Fruit fly (Drosophila melanogaster) whole organism, embryonic: ENCODE results near the gene Sgt1.
A peak's percentile ranks its signal among the peaks of the same experiment; 100 is the strongest.

Experiments
- Adf1 ChIP-seq: fragments of 200-800 bp; sonication (Bioruptor generic); IDR thresholded peaks from 2 replicates; pipeline ENCODE4 v1.3.6; 2022; ENCODE audit warnings: missing biosample characterization, missing genetic modification characterization
- Atf-2 ChIP-seq: fragments of 200-800 bp; sonication (Bioruptor generic); optimal IDR thresholded peaks from 2 replicates; lab custom pipeline; 2016; ENCODE audit warnings: missing biosample characterization, missing genetic modification characterization
- C15 ChIP-seq: fragments of 200-800 bp; sonication (Bioruptor generic); IDR thresholded peaks from 3 replicates; pipeline ENCODE4 v1.3.6; 2022; ENCODE audit warnings: missing biosample characterization, missing genetic modification characterization
- CG1024 ChIP-seq: fragments of 200-800 bp; sonication (Bioruptor generic); IDR thresholded peaks from 2 replicates; pipeline ENCODE4 v1.3.6; 2022; ENCODE audit warnings: missing biosample characterization, missing genetic modification characterization
- CG10321 ChIP-seq: fragments of 200-800 bp; sonication (Bioruptor generic); IDR thresholded peaks from 2 replicates; pipeline ENCODE4 v1.3.6; 2022; ENCODE audit warnings: missing biosample characterization, missing genetic modification characterization
- CG12942 ChIP-seq: fragments of 200-800 bp; sonication (Bioruptor generic); optimal IDR thresholded peaks from 3 replicates; lab custom pipeline; 2016; ENCODE audit warnings: missing biosample characterization, missing genetic modification characterization
- CG13775 ChIP-seq: fragments of 200-800 bp; sonication (Bioruptor generic); optimal IDR thresholded peaks from 3 replicates; lab custom pipeline; 2017; ENCODE audit warnings: missing biosample characterization, mild to moderate bottlenecking, missing genetic modification characterization
- CG1647 ChIP-seq: fragments of 200-800 bp; sonication (Bioruptor generic); optimal IDR thresholded peaks from 3 replicates; lab custom pipeline; 2016; ENCODE audit warnings: missing biosample characterization, missing genetic modification characterization
- CG17359 ChIP-seq: fragments of 200-800 bp; sonication (Bioruptor generic); optimal IDR thresholded peaks from 3 replicates; lab custom pipeline; 2018; ENCODE audit warnings: missing biosample characterization, mild to moderate bottlenecking, missing genetic modification characterization, moderate library complexity
- CG18011 ChIP-seq: fragments of 200-800 bp; sonication (Bioruptor generic); optimal IDR thresholded peaks from 2 replicates; lab custom pipeline; 2017; ENCODE audit warnings: missing biosample characterization, missing genetic modification characterization, mild to moderate bottlenecking, moderate library complexity, missing genotype
- CG2129 ChIP-seq: fragments of 200-800 bp; sonication (Bioruptor generic); IDR thresholded peaks from 2 replicates; pipeline ENCODE4 v1.3.6; 2022; ENCODE audit warnings: missing biosample characterization, missing genetic modification characterization; ENCODE audit not compliant: partially characterized antibody
- CG2202 ChIP-seq: fragments of 200-800 bp; sonication (Bioruptor generic); optimal IDR thresholded peaks from 2 replicates; lab custom pipeline; 2018; ENCODE audit warnings: missing biosample characterization, mild to moderate bottlenecking, missing genetic modification characterization
- CG3065 ChIP-seq: fragments of 200-800 bp; sonication (Bioruptor generic); optimal IDR thresholded peaks from 2 replicates; lab custom pipeline; 2016; ENCODE audit warnings: missing biosample characterization, missing genetic modification characterization
- CG31365 ChIP-seq: fragments of 200-800 bp; sonication (Bioruptor generic); optimal IDR thresholded peaks from 2 replicates; lab custom pipeline; 2018; ENCODE audit warnings: missing biosample characterization, mild to moderate bottlenecking, missing genetic modification characterization
- CG31388 ChIP-seq: fragments of 200-800 bp; sonication (Bioruptor generic); optimal IDR thresholded peaks from 2 replicates; lab custom pipeline; 2016; ENCODE audit warnings: missing biosample characterization, missing genetic modification characterization
- CG3281 ChIP-seq: fragments of 200-800 bp; sonication (Bioruptor generic); optimal IDR thresholded peaks from 3 replicates; lab custom pipeline; 2017; ENCODE audit warnings: missing biosample characterization, mild to moderate bottlenecking, missing genetic modification characterization
- CG3726 ChIP-seq: fragments of 200-800 bp; sonication (Bioruptor generic); IDR thresholded peaks from 3 replicates; pipeline ENCODE4, ENCODE4 v1.3.6; 2022; ENCODE audit warnings: missing biosample characterization, missing genetic modification characterization
- CG4282 ChIP-seq: fragments of 200-800 bp; sonication (Bioruptor generic); optimal IDR thresholded peaks from 2 replicates; lab custom pipeline; 2016; ENCODE audit warnings: missing biosample characterization, missing genetic modification characterization
- CG6683 ChIP-seq: fragments of 200-800 bp; sonication (Bioruptor generic); optimal IDR thresholded peaks from 2 replicates; lab custom pipeline; 2017; ENCODE audit warnings: missing biosample characterization, mild to moderate bottlenecking, missing genetic modification characterization, missing genetic modification reagents
- CG6765 ChIP-seq: fragments of 200-800 bp; sonication (Bioruptor generic); optimal IDR thresholded peaks from 3 replicates; lab custom pipeline; 2017; ENCODE audit warnings: missing biosample characterization, mild to moderate bottlenecking, missing genetic modification characterization
- CG7987 ChIP-seq: fragments of 200-800 bp; sonication (Bioruptor generic); optimal IDR thresholded peaks from 2 replicates; lab custom pipeline; 2018; ENCODE audit warnings: missing biosample characterization, mild to moderate bottlenecking, missing genetic modification characterization, moderate library complexity
- CG8281 ChIP-seq: fragments of 200-800 bp; sonication (Bioruptor generic); optimal IDR thresholded peaks from 2 replicates; lab custom pipeline; 2018; ENCODE audit warnings: missing biosample characterization, mild to moderate bottlenecking, missing genetic modification characterization, moderate library complexity
- Dek ChIP-seq: fragments of 200-800 bp; sonication (Bioruptor generic); optimal IDR thresholded peaks from 3 replicates; lab custom pipeline; 2019; ENCODE audit warnings: missing biosample characterization, mild to moderate bottlenecking, missing genetic modification characterization, moderate library complexity
- Dip3 ChIP-seq: fragments of 200-800 bp; sonication (Bioruptor generic); optimal IDR thresholded peaks from 3 replicates; lab custom pipeline; 2016; ENCODE audit warnings: missing biosample characterization, missing genetic modification characterization
- Dll ChIP-seq: fragments of 200-800 bp; sonication (Bioruptor generic); IDR thresholded peaks from 4 replicates; pipeline ENCODE4 v1.3.6; 2022; ENCODE audit warnings: missing biosample characterization, missing genetic modification characterization; ENCODE audit not compliant: partially characterized antibody
- E2f1 ChIP-seq: fragments of 200-800 bp; sonication (Bioruptor generic); IDR thresholded peaks from 2 replicates; pipeline ENCODE4 v1.3.6; 2022; ENCODE audit warnings: missing biosample characterization, missing genetic modification characterization
- Jarid2 ChIP-seq: fragments of 200-800 bp; sonication (Bioruptor generic); optimal IDR thresholded peaks from 3 replicates; lab custom pipeline; 2017; ENCODE audit warnings: mild to moderate bottlenecking, missing biosample characterization, missing genetic modification reagents, missing genetic modification characterization
- Kr ChIP-seq: fragments of 200-800 bp; sonication (Bioruptor generic); optimal IDR thresholded peaks from 2 replicates; lab custom pipeline; 2017; ENCODE audit warnings: missing biosample characterization, mild to moderate bottlenecking, missing genetic modification characterization
- Lim3 ChIP-seq: fragments of 200-800 bp; sonication (Bioruptor generic); IDR thresholded peaks from 2 replicates; pipeline ENCODE4 v1.3.6; 2022; ENCODE audit warnings: missing biosample characterization, missing genetic modification characterization
- MBD-R2 ChIP-seq: fragments of 200-800 bp; sonication (Bioruptor generic); IDR thresholded peaks from 2 replicates; pipeline ENCODE4 v1.3.6; 2022; ENCODE audit warnings: missing biosample characterization, missing genetic modification characterization
- NC2β ChIP-seq: fragments of 200-800 bp; sonication (Bioruptor generic); optimal IDR thresholded peaks from 2 replicates; lab custom pipeline; 2016; ENCODE audit warnings: missing biosample characterization, missing genetic modification characterization
- Oaz ChIP-seq: fragments of 200-800 bp; sonication (Bioruptor generic); IDR thresholded peaks from 2 replicates; pipeline ENCODE4 v1.3.6; 2022; ENCODE audit warnings: missing biosample characterization, missing genetic modification characterization
- Ptx1 ChIP-seq: fragments of 200-800 bp; sonication (Bioruptor generic); IDR thresholded peaks from 2 replicates; pipeline ENCODE4 v1.3.6; 2022; ENCODE audit warnings: missing biosample characterization, missing genetic modification characterization
- Scr ChIP-seq: fragments of 200-800 bp; sonication (Bioruptor generic); IDR thresholded peaks from 2 replicates; pipeline ENCODE4 v1.3.6; 2022; ENCODE audit warnings: missing biosample characterization, missing genetic modification characterization; ENCODE audit not compliant: partially characterized antibody
- Spps ChIP-seq: fragments of 200-800 bp; sonication (Bioruptor generic); optimal IDR thresholded peaks from 2 replicates; lab custom pipeline; 2018; ENCODE audit warnings: missing biosample characterization, mild to moderate bottlenecking, missing genetic modification characterization
- Xrp1 ChIP-seq: fragments of 200-800 bp; sonication (Bioruptor generic); IDR thresholded peaks from 2 replicates; pipeline ENCODE4 v1.3.6; 2022; ENCODE audit warnings: missing biosample characterization, missing genetic modification characterization
- cwo ChIP-seq: fragments of 200-800 bp; sonication (Bioruptor generic); optimal IDR thresholded peaks from 3 replicates; lab custom pipeline; 2017; ENCODE audit warnings: missing biosample characterization, missing genetic modification characterization, mild to moderate bottlenecking, moderate library complexity, missing genetic modification reagents
- dan ChIP-seq: fragments of 200-800 bp; sonication (Bioruptor generic); IDR thresholded peaks from 2 replicates; pipeline ENCODE4 v1.3.6; 2022; ENCODE audit warnings: missing biosample characterization, missing genetic modification characterization
- eyg ChIP-seq: fragments of 200-800 bp; sonication (Bioruptor generic); optimal IDR thresholded peaks from 3 replicates; lab custom pipeline; 2016; ENCODE audit warnings: missing biosample characterization, missing genetic modification characterization
- gfzf ChIP-seq: fragments of 200-800 bp; sonication (Bioruptor generic); optimal IDR thresholded peaks from 2 replicates; lab custom pipeline; 2016; ENCODE audit warnings: missing biosample characterization, mild to moderate bottlenecking, missing genetic modification characterization, moderate library complexity
- gsb ChIP-seq: fragments of 200-800 bp; sonication (Bioruptor generic); IDR thresholded peaks from 2 replicates; pipeline ENCODE4 v1.3.6; 2022; ENCODE audit warnings: missing biosample characterization, missing genetic modification characterization
- hb ChIP-seq: fragments of 200-800 bp; sonication (Bioruptor generic); IDR thresholded peaks from 3 replicates; pipeline ENCODE4 v1.3.6; 2022; ENCODE audit warnings: missing biosample characterization, missing genetic modification characterization; ENCODE audit not compliant: partially characterized antibody
- kni ChIP-seq: fragments of 200-800 bp; sonication (Bioruptor generic); optimal IDR thresholded peaks from 3 replicates; lab custom pipeline; 2017; ENCODE audit warnings: mild to moderate bottlenecking, missing biosample characterization, missing genetic modification reagents, missing genetic modification characterization
- nau ChIP-seq: fragments of 200-800 bp; sonication (Bioruptor generic); optimal IDR thresholded peaks from 3 replicates; lab custom pipeline; 2017; ENCODE audit warnings: missing biosample characterization, mild to moderate bottlenecking, missing genetic modification characterization, missing genetic modification reagents
- pb ChIP-seq: fragments of 200-800 bp; sonication (Bioruptor generic); optimal IDR thresholded peaks from 3 replicates; lab custom pipeline; 2016; ENCODE audit warnings: missing biosample characterization, missing genetic modification characterization
- pfk ChIP-seq: fragments of 200-800 bp; sonication (Bioruptor generic); optimal IDR thresholded peaks from 2 replicates; lab custom pipeline; 2018; ENCODE audit warnings: missing biosample characterization, mild to moderate bottlenecking, missing genetic modification characterization, moderate library complexity
- sens ChIP-seq: fragments of 200-800 bp; sonication (Bioruptor generic); peaks from one replicate; lab custom pipeline; 2016; ENCODE audit warnings: missing biosample characterization, missing genetic modification characterization
- sens-2 ChIP-seq: fragments of 200-800 bp; sonication (Bioruptor generic); IDR thresholded peaks from 2 replicates; pipeline ENCODE4 v1.3.6; 2022; ENCODE audit warnings: missing biosample characterization, missing genetic modification characterization
- vnd ChIP-seq: fragments of 200-800 bp; sonication (Bioruptor generic); IDR thresholded peaks from 3 replicates; pipeline ENCODE4 v1.3.6; 2022; ENCODE audit warnings: missing biosample characterization, missing genetic modification characterization; ENCODE audit not compliant: partially characterized antibody

Gene Sgt1

dm6 chr3R:8264302-8265080, 40.6 kb downstream of the Sgt1 start, which contains the start of the genes RPA1 and Mcm2 (continued):
- TF ChIP-seq CG4282 (GFP tag; lab: Kevin White, UChicago) (peak; percentile 40), Oaz (0 out of 2 replicates have a peak, but pooled peaks have one; percentile 29), gfzf (GFP tag; lab: Kevin White, UChicago) (no peak), Kr (no peak), sens (GFP tag; lab: Kevin White, UChicago) (peak; percentile 91), Dll (no peak), CG3065 (GFP tag; lab: Kevin White, UChicago) (no peak), vnd (no peak), MBD-R2 (peak; percentile 78), NC2β (GFP tag; lab: Kevin White, UChicago) (no peak), pb (GFP tag; lab: Kevin White, UChicago) (no peak), Scr (peak; percentile 15; the same call in 1 of the 2 replicates), CG8281 (tag; lab: Kevin White, UChicago) (peak; percentile 50), C15 (0 out of 3 replicates have a peak, but pooled peaks have one; percentile 6), sens-2 (GFP tag; lab: Robert Waterston, UW) (peak; percentile 56; the same call in 1 of the 2 replicates), dan (GFP tag; lab: Robert Waterston, UW) (no peak), kni (peak; percentile 76), CG1024 (GFP tag; lab: Robert Waterston, UW) (peak; percentile 35), cwo (GFP tag; lab: Kevin White, UChicago) (peak; percentile 49), CG1647 (no peak), CG13775 (peak; percentile 89), CG2129 (GFP tag; lab: Robert Waterston, UW) (no peak), CG31388 (peak; percentile 29), CG7987 (no peak), CG3281 (peak; percentile 76), CG3726 (GFP tag; lab: Robert Waterston, UW) (peak; percentile 70; the same call in 1 of the 3 replicates), CG17359 (tag; lab: Kevin White, UChicago) (peak; percentile 63), CG6683 (GFP tag; lab: Kevin White, UChicago) (peak; percentile 37), Dip3 (GFP tag; lab: Kevin White, UChicago) (peak; percentile 78), Lim3 (GFP tag; lab: Robert Waterston, UW) (no peak), Dek (tag; lab: Kevin White, UChicago) (peak; percentile 78), pfk (GFP tag; lab: Kevin White, UChicago) (no peak), CG6765 (peak; percentile 56), CG18011 (peak; percentile 35), Spps (tag; lab: Kevin White, UChicago) (peak; percentile 41), Adf1 (GFP tag; lab: Robert Waterston, UW) (no peak; the same call in none of the 2 replicates), Xrp1 (GFP tag; lab: Robert Waterston, UW) (peak; percentile 71), E2f1 (GFP tag; lab: Robert Waterston, UW) (peak; percentile 93), Ptx1 (GFP tag; lab: Robert Waterston, UW) (peak; percentile 84), eyg (GFP tag; lab: Kevin White, UChicago) (no peak), CG10321 (GFP tag; lab: Robert Waterston, UW) (no peak), Jarid2 (GFP tag; lab: Kevin White, UChicago) (peak; percentile 20), nau (GFP tag; lab: Kevin White, UChicago) (no peak), Atf-2 (GFP tag; lab: Kevin White, UChicago) (no peak), hb (GFP tag; lab: Robert Waterston, UW) (no peak), gsb (GFP tag; lab: Robert Waterston, UW) (0 out of 2 replicates have a peak, but pooled peaks have one; percentile 19), CG31365 (peak; percentile 86), CG12942 (GFP tag; lab: Kevin White, UChicago) (peak; percentile 69), CG2202 (tag; lab: Kevin White, UChicago) (peak; percentile 22)
